Worm (Caenorhabditis elegans) whole organism, young adult: Measurements from ENCODE around the gene Y54G11A.19.

ENCODE experiments used
- B0035.1 ChIP-seq: sonication (generic microtip); optimal IDR thresholded peaks from 2 replicates; lab custom pipeline; 2016; ENCODE audit warnings: missing genetic modification characterization, mild to moderate bottlenecking, missing compliant biosample characterization, missing genotype, missing genetic modification reagents
- C06A6.2 ChIP-seq: fragments of 200-800 bp; sonication (Bioruptor generic); conservative IDR thresholded peaks from 2 replicates; pipeline ENCODE4 v1.3.6; 2022; ENCODE audit warnings: missing genetic modification characterization, missing compliant biosample characterization
- C17E4.6 ChIP-seq: fragments of 200-800 bp; sonication (Bioruptor generic); IDR thresholded peaks from 2 replicates; pipeline ENCODE4 v1.3.6; 2022; ENCODE audit warnings: missing genetic modification reagents, missing genetic modification characterization, missing compliant biosample characterization
- D2030.7 ChIP-seq: fragments of 200-800 bp; sonication (Bioruptor generic); IDR thresholded peaks from 2 replicates; pipeline ENCODE4 v1.3.6; 2022; ENCODE audit warnings: missing genetic modification reagents, missing genetic modification characterization, missing compliant biosample characterization
- F10E7.11 ChIP-seq: sonication (generic microtip); optimal IDR thresholded peaks from 2 replicates; lab custom pipeline; 2017; ENCODE audit warnings: mild to moderate bottlenecking, missing genetic modification characterization, moderate library complexity, missing compliant biosample characterization
- F33H1.4 ChIP-seq: fragments of 200-800 bp; sonication (Bioruptor generic); IDR thresholded peaks from 2 replicates; pipeline ENCODE4 v1.3.6; 2022; ENCODE audit warnings: missing genetic modification reagents, missing genetic modification characterization, missing compliant biosample characterization
- F37B4.10 ChIP-seq: fragments of 200-800 bp; sonication (Bioruptor generic); IDR thresholded peaks from 2 replicates; pipeline ENCODE4 v1.3.6; 2022; ENCODE audit warnings: missing genetic modification characterization, missing compliant biosample characterization
- F49E8.2 ChIP-seq: sonication (generic microtip); optimal IDR thresholded peaks from 3 replicates; lab custom pipeline; 2017; ENCODE audit warnings: missing genetic modification characterization, mild to moderate bottlenecking, missing compliant biosample characterization, antibody characterized with exemption, moderate library complexity; ENCODE audit not compliant: insufficient read depth
- F55B11.4 ChIP-seq: sonication (generic microtip); optimal IDR thresholded peaks from 2 replicates; lab custom pipeline; 2016; ENCODE audit warnings: missing compliant biosample characterization, missing genetic modification characterization, borderline replicate concordance; ENCODE audit not compliant: insufficient read depth
- F57C9.4 ChIP-seq: sonication (generic microtip); optimal IDR thresholded peaks from 2 replicates; lab custom pipeline; 2017; ENCODE audit warnings: mild to moderate bottlenecking, missing genetic modification characterization, missing compliant biosample characterization
- K11D2.4 ChIP-seq: fragments of 200-800 bp; sonication (Bioruptor generic); IDR thresholded peaks from 2 replicates; pipeline ENCODE4 v1.3.6; 2022; ENCODE audit warnings: missing genetic modification reagents, missing genetic modification characterization, missing compliant biosample characterization
- T07F8.4 ChIP-seq: sonication (generic microtip); optimal IDR thresholded peaks from 2 replicates; lab custom pipeline; 2016; ENCODE audit warnings: mild to moderate bottlenecking, missing genetic modification characterization, moderate library complexity, missing compliant biosample characterization
- T26A5.8 ChIP-seq: sonication (generic microtip); optimal IDR thresholded peaks from 2 replicates; lab custom pipeline; 2016; ENCODE audit warnings: missing genetic modification characterization, missing compliant biosample characterization
- Y67H2A.10 ChIP-seq: fragments of 200-800 bp; sonication (Bioruptor generic); conservative IDR thresholded peaks from 2 replicates; pipeline ENCODE4 v1.3.6; 2022; ENCODE audit warnings: missing genetic modification reagents, missing genetic modification characterization, missing compliant biosample characterization
- Y79H2A.3 ChIP-seq: fragments of 200-800 bp; sonication (Bioruptor generic); conservative IDR thresholded peaks from 2 replicates; pipeline ENCODE4 v1.3.6; 2022; ENCODE audit warnings: missing genetic modification reagents, missing genetic modification characterization, missing compliant biosample characterization
- akir-1 ChIP-seq: fragments of 200-800 bp; sonication (Bioruptor generic); optimal IDR thresholded peaks from 2 replicates; lab custom pipeline; 2018; ENCODE audit warnings: mild to moderate bottlenecking, missing genetic modification characterization, moderate library complexity, missing compliant biosample characterization
- aptf-3 ChIP-seq: fragments of 200-800 bp; sonication (Bioruptor generic); IDR thresholded peaks from 2 replicates; pipeline ENCODE4 v1.3.6; 2022; ENCODE audit warnings: missing genetic modification characterization, missing compliant biosample characterization
- athp-1 ChIP-seq: sonication (generic microtip); optimal IDR thresholded peaks from 2 replicates; lab custom pipeline; 2017; ENCODE audit warnings: mild to moderate bottlenecking, missing genetic modification characterization, missing compliant biosample characterization
- attf-6 ChIP-seq: fragments of 200-800 bp; sonication (Bioruptor generic); IDR thresholded peaks from 2 replicates; pipeline ENCODE4 v1.3.6; 2022; ENCODE audit warnings: missing genetic modification reagents, missing genetic modification characterization, missing compliant biosample characterization
- bed-2 ChIP-seq: fragments of 200-800 bp; sonication (Bioruptor generic); IDR thresholded peaks from 2 replicates; pipeline ENCODE4 v1.3.6; 2022; ENCODE audit warnings: missing genetic modification reagents, missing genetic modification characterization, missing compliant biosample characterization
- ccch-3 ChIP-seq: fragments of 200-800 bp; sonication (Bioruptor generic); optimal IDR thresholded peaks from 2 replicates; lab custom pipeline; 2018; ENCODE audit warnings: mild to moderate bottlenecking, missing genetic modification characterization, missing compliant biosample characterization
- ceh-100 ChIP-seq: fragments of 200-800 bp; sonication (Bioruptor generic); IDR thresholded peaks from 2 replicates; pipeline ENCODE4 v1.3.6; 2022; ENCODE audit warnings: missing genetic modification reagents, missing genetic modification characterization, missing compliant biosample characterization
- dpl-1 ChIP-seq: fragments of 150-350 bp; optimal IDR thresholded peaks from 2 replicates; lab custom pipeline; 2014; ENCODE audit warnings: missing biosample characterization, missing genetic modification reagents, missing genetic modification characterization
- efl-1 ChIP-seq: fragments of 150-350 bp; optimal IDR thresholded peaks from 2 replicates; lab custom pipeline; 2014; ENCODE audit warnings: missing biosample characterization, missing genetic modification reagents, missing genetic modification characterization
- ets-4 ChIP-seq: fragments of 200-800 bp; sonication (Bioruptor generic); optimal IDR thresholded peaks from 2 replicates; lab custom pipeline; 2018; ENCODE audit warnings: mild to moderate bottlenecking, missing genetic modification characterization, missing compliant biosample characterization
- him-1 ChIP-seq: sonication (generic microtip); optimal IDR thresholded peaks from 2 replicates; lab custom pipeline; 2016; ENCODE audit warnings: missing genotype, missing genetic modification reagents, missing genetic modification characterization, missing compliant biosample characterization
- hsf-1 ChIP-seq: fragments of 200-800 bp; sonication (Bioruptor generic); IDR thresholded peaks from 2 replicates; pipeline ENCODE4 v1.3.6; 2022; ENCODE audit warnings: missing genetic modification reagents, missing genetic modification characterization, missing compliant biosample characterization
- let-526 ChIP-seq: fragments of 200-800 bp; sonication (Bioruptor generic); IDR thresholded peaks from 2 replicates; pipeline ENCODE4 v1.3.6; 2022; ENCODE audit warnings: missing genetic modification reagents, missing genetic modification characterization, missing compliant biosample characterization
- let-607 ChIP-seq, 2 experiments: fragments of 200-800 bp in 1 of 2; sonication (Bioruptor generic) in 1 of 2; sonication (generic microtip) in 1 of 2; optimal IDR thresholded peaks; 2 replicates each; lab custom pipeline; 2016 to 2018; ENCODE audit warnings: mild to moderate bottlenecking in 2 of 2, missing compliant biosample characterization in 2 of 2, missing genetic modification characterization in 2 of 2, moderate library complexity in 2 of 2, missing genotype in 1 of 2
- lin-26 ChIP-seq: fragments of 200-800 bp; sonication (Bioruptor generic); IDR thresholded peaks from 2 replicates; pipeline ENCODE4 v1.3.6; 2022; ENCODE audit warnings: missing genetic modification reagents, missing genetic modification characterization, missing compliant biosample characterization
- lin-54 ChIP-seq: fragments of 200-800 bp; sonication (Bioruptor generic); optimal IDR thresholded peaks from 2 replicates; lab custom pipeline; 2018; ENCODE audit warnings: mild to moderate bottlenecking, missing genetic modification characterization, missing compliant biosample characterization
- lir-1 ChIP-seq: fragments of 200-800 bp; sonication (Bioruptor generic); conservative IDR thresholded peaks from 2 replicates; pipeline ENCODE4 v1.3.6; 2022; ENCODE audit warnings: missing genetic modification reagents, missing genetic modification characterization, missing compliant biosample characterization
- madf-10 ChIP-seq: sonication (generic microtip); optimal IDR thresholded peaks from 2 replicates; lab custom pipeline; 2016; ENCODE audit warnings: mild to moderate bottlenecking, missing genetic modification characterization, missing compliant biosample characterization
- madf-3 ChIP-seq: fragments of 200-800 bp; sonication (Bioruptor generic); IDR thresholded peaks from 2 replicates; pipeline ENCODE4 v1.3.6; 2022; ENCODE audit warnings: missing genetic modification reagents, missing genetic modification characterization, missing compliant biosample characterization
- madf-6 ChIP-seq: fragments of 200-800 bp; sonication (Bioruptor generic); IDR thresholded peaks from 2 replicates; pipeline ENCODE4 v1.3.6; 2022; ENCODE audit warnings: missing genetic modification reagents, missing genetic modification characterization, missing compliant biosample characterization
- madf-8 ChIP-seq: fragments of 200-800 bp; sonication (Bioruptor generic); conservative IDR thresholded peaks from 2 replicates; pipeline ENCODE4 v1.3.6; 2022; ENCODE audit warnings: missing genetic modification reagents, missing genetic modification characterization, missing compliant biosample characterization
- mcd-1 ChIP-seq: fragments of 200-800 bp; sonication (Bioruptor generic); IDR thresholded peaks from 2 replicates; pipeline ENCODE4 v1.3.6; 2022; ENCODE audit warnings: missing genetic modification reagents, missing genetic modification characterization, missing compliant biosample characterization
- rcor-1 ChIP-seq: fragments of 200-800 bp; sonication (Bioruptor generic); IDR thresholded peaks from 2 replicates; pipeline ENCODE4 v1.3.6; 2022; ENCODE audit warnings: missing genetic modification reagents, missing genetic modification characterization, missing compliant biosample characterization
- snpc-1.1 ChIP-seq: sonication (generic microtip); optimal IDR thresholded peaks from 2 replicates; lab custom pipeline; 2017; ENCODE audit warnings: missing genetic modification characterization, mild to moderate bottlenecking, missing compliant biosample characterization, antibody characterized with exemption, moderate library complexity, missing genotype, missing genetic modification reagents; ENCODE audit not compliant: insufficient read depth
- snpc-1.3 ChIP-seq: sonication (generic microtip); optimal IDR thresholded peaks from 2 replicates; lab custom pipeline; 2017; ENCODE audit warnings: missing genetic modification characterization, mild to moderate bottlenecking, missing compliant biosample characterization, antibody characterized with exemption, moderate library complexity, missing genotype, missing genetic modification reagents; ENCODE audit not compliant: insufficient read depth
- somi-1 ChIP-seq: fragments of 200-800 bp; sonication (Bioruptor generic); optimal IDR thresholded peaks from 2 replicates; lab custom pipeline; 2018; ENCODE audit warnings: mild to moderate bottlenecking, missing genetic modification characterization, missing compliant biosample characterization
- tbp1 ChIP-seq: fragments of 200-800 bp; sonication (Bioruptor generic); optimal IDR thresholded peaks from 2 replicates; lab custom pipeline; 2018; ENCODE audit warnings: mild to moderate bottlenecking, missing genetic modification characterization, missing compliant biosample characterization
- tbx-9 ChIP-seq: sonication (generic microtip); optimal IDR thresholded peaks from 2 replicates; lab custom pipeline; 2016; ENCODE audit warnings: borderline replicate concordance, missing genetic modification characterization, inconsistent platforms, missing compliant biosample characterization
- tlf-1 ChIP-seq: fragments of 200-800 bp; sonication (Bioruptor generic); optimal IDR thresholded peaks from 2 replicates; lab custom pipeline; 2018; ENCODE audit warnings: mild to moderate bottlenecking, missing genetic modification characterization, missing compliant biosample characterization
- xnd-1 ChIP-seq: sonication (generic microtip); optimal IDR thresholded peaks from 2 replicates; lab custom pipeline; 2016; ENCODE audit warnings: missing genotype, missing genetic modification reagents, missing genetic modification characterization, missing compliant biosample characterization
- zfh-2 ChIP-seq: fragments of 200-800 bp; sonication (Bioruptor generic); conservative IDR thresholded peaks from 2 replicates; pipeline ENCODE4 v1.3.6; 2022; ENCODE audit warnings: missing genetic modification reagents, missing genetic modification characterization, missing compliant biosample characterization
- ztf-18 ChIP-seq: sonication (generic microtip); optimal IDR thresholded peaks from 2 replicates; lab custom pipeline; 2016; ENCODE audit warnings: missing genotype, mild to moderate bottlenecking, missing genetic modification characterization, missing compliant biosample characterization
- ztf-26 ChIP-seq: sonication (generic microtip); optimal IDR thresholded peaks from 2 replicates; lab custom pipeline; 2017; ENCODE audit warnings: missing genetic modification characterization, missing compliant biosample characterization

The Y54G11A.19 gene

DNA sequence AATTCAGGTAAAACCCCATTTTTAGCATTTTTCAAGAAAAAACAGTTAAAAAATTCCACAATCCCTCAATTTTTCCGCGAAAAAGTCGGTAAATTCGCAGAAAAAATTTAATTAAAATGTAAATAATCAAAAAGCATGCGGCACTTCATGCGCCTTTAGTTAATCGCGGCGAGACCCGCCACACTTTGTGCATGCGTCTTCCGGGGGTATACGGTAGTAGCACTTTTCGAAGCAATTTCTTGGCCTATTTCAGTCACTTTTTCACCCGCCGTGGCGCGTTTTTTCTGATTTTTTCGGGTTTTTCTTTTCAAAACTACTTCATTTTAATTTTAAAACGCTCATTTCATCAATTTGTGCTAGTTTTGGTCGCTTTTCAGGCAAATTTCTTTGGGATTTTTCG lies 9.5 kb downstream of the Y54G11A.19 start:
- TF ChIP-seq lir-1 (0 out of 2 replicates have a peak, but pooled peaks have one; percentile 33), madf-6 (peak; percentile 98), ztf-18 (tag; lab: Kevin White, UChicago) (peak; percentile 56), F37B4.10 (GFP tag; lab: Robert Waterston, UW) (no peak), madf-3 (GFP tag; lab: Robert Waterston, UW) (peak; percentile 65; the same call in 1 of the 2 replicates), F33H1.4 (GFP tag; lab: Robert Waterston, UW) (peak; percentile 98), mcd-1 (GFP tag; lab: Robert Waterston, UW) (peak; percentile 58; the same call in 1 of the 2 replicates), C17E4.6 (GFP tag; lab: Robert Waterston, UW) (0 out of 2 replicates have a peak, but pooled peaks have one; percentile 45), ets-4 (GFP tag; lab: Kevin White, UChicago) (no peak), zfh-2 (GFP tag; lab: Robert Waterston, UW) (no peak), Y79H2A.3 (no peak), tlf-1 (peak; percentile 77), snpc-1.3 (tag; lab: Kevin White, UChicago) (peak; percentile 53), bed-2 (GFP tag; lab: Robert Waterston, UW) (no peak), aptf-3 (GFP tag; lab: Robert Waterston, UW) (no peak), ceh-100 (0 out of 2 replicates have a peak, but pooled peaks have one; percentile 33), efl-1 (GFP tag; lab: Kevin White, UChicago) (peak; percentile 88), rcor-1 (GFP tag; lab: Robert Waterston, UW) (peak; percentile 48), madf-8 (GFP tag; lab: Robert Waterston, UW) (peak; percentile 94), ztf-26 (tag; lab: Kevin White, UChicago) (no peak), athp-1 (tag; lab: Kevin White, UChicago) (peak; percentile 21), T07F8.4 (tag; lab: Kevin White, UChicago) (no peak), him-1 (tag; lab: Kevin White, UChicago) (peak; percentile 23), xnd-1 (tag; lab: Kevin White, UChicago) (peak; percentile 92), F55B11.4 (no peak), T26A5.8 (tag; lab: Kevin White, UChicago) (no peak), somi-1 (no peak), D2030.7 (GFP tag; lab: Robert Waterston, UW) (peak; percentile 92), let-607 (tag; optimal IDR thresholded peaks at IDR 0.05; lab: Kevin White, UChicago) (no peak), tbx-9 (no peak), K11D2.4 (no peak), B0035.1 (tag; lab: Kevin White, UChicago) (no peak), ccch-3 (GFP tag; lab: Kevin White, UChicago) (no peak), C06A6.2 (GFP tag; lab: Robert Waterston, UW) (no peak), F57C9.4 (tag; lab: Kevin White, UChicago) (no peak), dpl-1 (GFP tag; lab: Kevin White, UChicago) (peak; percentile 63), madf-10 (tag; lab: Kevin White, UChicago) (no peak), lin-26 (no peak), F10E7.11 (tag; lab: Kevin White, UChicago) (no peak), snpc-1.1 (tag; lab: Kevin White, UChicago) (no peak), akir-1 (GFP tag; lab: Kevin White, UChicago) (no peak), let-526 (GFP tag; lab: Robert Waterston, UW) (no peak), attf-6 (peak; percentile 56; the same call in 1 of the 2 replicates), F49E8.2 (tag; lab: Kevin White, UChicago) (peak; percentile 1), Y67H2A.10 (GFP tag; lab: Robert Waterston, UW) (no peak), hsf-1 (GFP tag; lab: Robert Waterston, UW) (peak; percentile 57; the same call in 1 of the 2 replicates), tbp1 (GFP tag; lab: Kevin White, UChicago) (peak; percentile 37), lin-54 (GFP tag; lab: Kevin White, UChicago) (peak; percentile 89)
